Fruit fly (Drosophila melanogaster) Kc167 (cell line): ENCODE data around the gene Cyp312a1.

Experiments
- Sin3A ChIP-seq: fragments of >200 bp; optimal IDR thresholded peaks from 2 replicates; lab custom pipeline; 2018; ENCODE audit warnings: missing external identifiers
- psq ChIP-seq: fragments of >200 bp; optimal IDR thresholded peaks from 2 replicates; lab custom pipeline; 2017; ENCODE audit warnings: missing external identifiers

DNA sequence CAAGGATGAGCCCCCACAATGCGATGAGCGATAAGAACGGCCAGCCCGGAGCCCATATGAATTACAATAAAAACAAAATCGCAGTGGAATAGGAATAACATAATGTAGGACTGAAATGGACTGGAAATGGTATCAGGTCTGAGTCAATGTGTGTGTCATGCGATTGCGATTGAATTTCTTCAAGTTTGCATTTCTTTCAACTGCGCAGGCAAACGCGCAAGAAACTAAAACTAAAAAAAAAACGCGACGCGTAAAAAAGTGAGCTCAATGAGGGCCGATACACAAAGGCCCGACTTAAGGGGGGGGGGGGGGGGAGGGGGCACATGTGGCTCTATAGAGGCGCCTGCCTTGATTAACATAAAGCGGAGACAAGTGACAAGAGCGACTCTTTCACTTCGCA lies 38.6 kb upstream of the Cyp312a1 start:
- TF ChIP-seq psq (lab: Kevin White, UChicago) (no peak), Sin3A (lab: Kevin White, UChicago) (no peak)
